Fruit fly (Drosophila melanogaster) whole organism, wandering third instar larva: ENCODE measurements around the gene Tpr2.

Experiments used
- Abd-B ChIP-seq: fragments of >200 bp; optimal IDR thresholded peaks from 2 replicates; lab custom pipeline; 2017; ENCODE audit warnings: missing biosample characterization, missing genetic modification characterization
- CG32264 ChIP-seq: fragments of 200-800 bp; sonication (Bioruptor generic); optimal IDR thresholded peaks from 2 replicates; lab custom pipeline; 2016; ENCODE audit warnings: missing biosample characterization, missing genetic modification characterization
- CG9705 ChIP-seq: fragments of 200-800 bp; sonication (Bioruptor generic); optimal IDR thresholded peaks from 2 replicates; lab custom pipeline; 2018; ENCODE audit warnings: missing biosample characterization, mild to moderate bottlenecking, missing genetic modification characterization
- CrebA ChIP-seq: fragments of 200-800 bp; sonication (Bioruptor generic); optimal IDR thresholded peaks from 2 replicates; lab custom pipeline; 2016; ENCODE audit warnings: missing biosample characterization, mild to moderate bottlenecking, missing genetic modification characterization, borderline replicate concordance
- Dif ChIP-seq: fragments of 200-275, 200-300 bp; sonication (Bioruptor generic); optimal IDR thresholded peaks from 2 replicates; lab custom pipeline; 2018; ENCODE audit warnings: missing biosample characterization, missing genetic modification characterization; ENCODE audit not compliant: partially characterized antibody
- GATAd ChIP-seq: sonication (Bioruptor generic); optimal IDR thresholded peaks from 2 replicates; lab custom pipeline; 2016; ENCODE audit warnings: missing biosample characterization, missing genetic modification characterization
- HLH106 ChIP-seq: fragments of 200-800 bp; optimal IDR thresholded peaks from 3 replicates; lab custom pipeline; 2019; ENCODE audit warnings: missing biosample characterization, mild to moderate bottlenecking, missing genetic modification characterization, moderate library complexity
- Hnf4 ChIP-seq: fragments of 200-800 bp; sonication (Bioruptor generic); optimal IDR thresholded peaks from 2 replicates; lab custom pipeline; 2016; ENCODE audit warnings: missing biosample characterization, mild to moderate bottlenecking, missing genetic modification characterization
- Hr78 ChIP-seq: fragments of >200 bp; optimal IDR thresholded peaks from 2 replicates; lab custom pipeline; 2017; ENCODE audit warnings: missing biosample characterization, missing genetic modification characterization
- Hr83 ChIP-seq: fragments of 200-300 bp; sonication (Bioruptor generic); optimal IDR thresholded peaks from 2 replicates; lab custom pipeline; 2016; ENCODE audit warnings: missing biosample characterization, mild to moderate bottlenecking, missing genetic modification characterization, moderate library complexity; ENCODE audit not compliant: poor library complexity, severe bottlenecking
- Jra ChIP-seq: sonication (Bioruptor generic); optimal IDR thresholded peaks from 2 replicates; lab custom pipeline; 2016; ENCODE audit warnings: missing biosample characterization, missing genetic modification characterization
- Mio ChIP-seq: sonication (Bioruptor generic); optimal IDR thresholded peaks from 2 replicates; lab custom pipeline; 2016; ENCODE audit warnings: missing biosample characterization, missing genetic modification characterization
- N ChIP-seq: fragments of >200 bp; optimal IDR thresholded peaks from 2 replicates; lab custom pipeline; 2018; ENCODE audit warnings: missing biosample characterization, missing external identifiers, missing genetic modification characterization
- OdsH ChIP-seq: fragments of 200-800 bp; sonication (Bioruptor generic); optimal IDR thresholded peaks from 2 replicates; lab custom pipeline; 2016; ENCODE audit warnings: missing biosample characterization, mild to moderate bottlenecking, missing genetic modification characterization
- Rel ChIP-seq, 2 experiments: fragments of 200-800 bp; sonication (Bioruptor generic) in 1 of 2; optimal IDR thresholded peaks; 2 replicates in 1 of 2; 3 replicates in 1 of 2; lab custom pipeline; 2016 to 2019; ENCODE audit warnings: mild to moderate bottlenecking in 2 of 2, missing biosample characterization in 2 of 2, missing genetic modification characterization in 2 of 2, moderate library complexity in 1 of 2
- Sp1 ChIP-seq: fragments of 200-800 bp; sonication (Bioruptor generic); optimal IDR thresholded peaks from 3 replicates; lab custom pipeline; 2019; ENCODE audit warnings: missing biosample characterization, mild to moderate bottlenecking, missing genetic modification characterization, moderate library complexity
- Vsx2 ChIP-seq: fragments of 200-300, 225-300 bp; sonication (Bioruptor generic); optimal IDR thresholded peaks from 2 replicates; lab custom pipeline; 2018; ENCODE audit warnings: missing biosample characterization, missing genetic modification characterization; ENCODE audit not compliant: partially characterized antibody
- br ChIP-seq: fragments of 200-800 bp; sonication (Bioruptor generic); optimal IDR thresholded peaks from 2 replicates; lab custom pipeline; 2016; ENCODE audit warnings: missing biosample characterization, missing genetic modification characterization
- brk ChIP-seq: fragments of 200-800 bp; sonication (Bioruptor generic); optimal IDR thresholded peaks from 2 replicates; lab custom pipeline; 2016; ENCODE audit warnings: missing biosample characterization, mild to moderate bottlenecking, missing genetic modification characterization
- dmrt93B ChIP-seq: fragments of 200-800 bp; sonication (Bioruptor generic); optimal IDR thresholded peaks from 2 replicates; lab custom pipeline; 2018; ENCODE audit warnings: missing biosample characterization, mild to moderate bottlenecking, missing genetic modification characterization
- dsf ChIP-seq: sonication (Bioruptor generic); optimal IDR thresholded peaks from 2 replicates; lab custom pipeline; 2016; ENCODE audit warnings: missing biosample characterization, missing genetic modification characterization, borderline replicate concordance
- ey ChIP-seq: fragments of 200-800 bp; sonication (Bioruptor generic); optimal IDR thresholded peaks from 2 replicates; lab custom pipeline; 2016; ENCODE audit warnings: missing biosample characterization, missing genetic modification characterization
- foxo ChIP-seq, 2 experiments: fragments of 200-800 bp; sonication (Bioruptor generic); optimal IDR thresholded peaks; 2 replicates in 1 of 2; 3 replicates in 1 of 2; lab custom pipeline; 2016 to 2017; ENCODE audit warnings: missing biosample characterization in 2 of 2, missing genetic modification characterization in 2 of 2
- fru ChIP-seq: fragments of 200-800 bp; sonication (Bioruptor generic); optimal IDR thresholded peaks from 3 replicates; lab custom pipeline; 2016; ENCODE audit warnings: missing biosample characterization, mild to moderate bottlenecking, missing genetic modification characterization
- h ChIP-seq: fragments of 200-800 bp; sonication (Bioruptor generic); optimal IDR thresholded peaks from 3 replicates; lab custom pipeline; 2016; ENCODE audit warnings: missing biosample characterization, mild to moderate bottlenecking, missing genetic modification characterization
- jim ChIP-seq: fragments of 175-275, 200-325 bp; sonication (Bioruptor generic); optimal IDR thresholded peaks from 2 replicates; lab custom pipeline; 2016; ENCODE audit warnings: missing biosample characterization, mild to moderate bottlenecking, missing genetic modification characterization
- lola ChIP-seq: fragments of >200 bp; optimal IDR thresholded peaks from 2 replicates; lab custom pipeline; 2017; ENCODE audit warnings: missing biosample characterization, missing genetic modification characterization
- pan ChIP-seq: fragments of >200 bp; optimal IDR thresholded peaks from 2 replicates; lab custom pipeline; 2017
- rgr ChIP-seq: fragments of 200-800 bp; sonication (Bioruptor generic); optimal IDR thresholded peaks from 3 replicates; lab custom pipeline; 2016; ENCODE audit warnings: missing biosample characterization, mild to moderate bottlenecking, missing genetic modification characterization
- sage ChIP-seq: fragments of 200-800 bp; sonication (Bioruptor generic); optimal IDR thresholded peaks from 2 replicates; lab custom pipeline; 2016; ENCODE audit warnings: missing biosample characterization, mild to moderate bottlenecking, missing genetic modification characterization
- sv ChIP-seq: fragments of 200-800 bp; sonication (Bioruptor generic); optimal IDR thresholded peaks from 3 replicates; lab custom pipeline; 2016; ENCODE audit warnings: missing biosample characterization, missing genetic modification characterization
- tai ChIP-seq: sonication (Bioruptor generic); optimal IDR thresholded peaks from 2 replicates; lab custom pipeline; 2016; ENCODE audit warnings: missing biosample characterization, missing genetic modification characterization
- usp ChIP-seq: fragments of >200 bp; optimal IDR thresholded peaks from 2 replicates; lab custom pipeline; 2017; ENCODE audit warnings: missing biosample characterization, missing genetic modification characterization
- woc ChIP-seq: sonication (Bioruptor generic); optimal IDR thresholded peaks from 2 replicates; lab custom pipeline; 2016; ENCODE audit warnings: missing biosample characterization, mild to moderate bottlenecking, missing genetic modification characterization

Gene Tpr2

DNA sequence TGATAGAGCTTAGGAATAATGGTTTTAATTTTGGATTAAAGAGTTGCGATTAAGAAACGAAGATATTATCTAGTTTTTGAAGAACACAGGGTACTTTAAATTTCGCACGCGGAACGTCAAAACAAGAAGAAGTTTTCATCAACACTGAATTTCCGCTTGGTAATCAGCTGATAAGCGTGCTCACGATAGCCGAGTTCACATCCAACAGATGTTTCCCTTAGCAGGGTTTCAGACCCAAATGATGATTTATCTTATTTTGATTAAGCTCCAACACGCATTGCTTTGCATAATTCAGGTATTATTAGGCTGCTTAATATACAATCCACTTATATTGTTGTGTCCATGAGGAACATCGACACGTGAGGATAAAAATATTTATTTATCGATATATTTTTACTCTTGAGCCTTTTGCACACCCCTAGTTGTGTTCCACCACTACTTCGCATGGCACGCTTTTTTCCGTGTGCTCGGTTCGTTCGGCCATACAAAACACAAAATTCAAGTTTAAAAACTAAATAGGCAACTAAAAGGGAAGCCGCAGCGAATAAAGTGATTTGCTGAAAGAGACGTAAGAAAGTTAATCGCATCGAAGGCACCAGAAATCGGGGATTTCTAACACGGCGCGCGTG lies at the start of gene Tpr2:
TSS of gene Tpr2 (plus strand) at position 418 of the 629 bp plus-strand sequence.
- TF ChIP-seq Mio (GFP tag; lab: Kevin White, UChicago) (no peak), br (GFP tag; lab: Kevin White, UChicago) (peak; percentile 54), pan (lab: Kevin White, UChicago) (peak; percentile 33), Jra (GFP tag; lab: Kevin White, UChicago) (peak; percentile 40), Hr78 (GFP tag; lab: Kevin White, UChicago) (no peak), tai (peak; percentile 36), Rel (GFP tag; optimal IDR thresholded peaks at IDR 0.05; lab: Kevin White, UChicago) (no peak), Rel (tag; optimal IDR thresholded peaks at IDR 0.05; lab: Kevin White, UChicago) (peak; percentile 95), Vsx2 (GFP tag; lab: Kevin White, UChicago) (no peak), Hr83 (GFP tag; lab: Kevin White, UChicago) (no peak), brk (GFP tag; lab: Kevin White, UChicago) (peak; percentile 43), CG9705 (no peak), OdsH (GFP tag; lab: Kevin White, UChicago) (peak; percentile 44), CG32264 (GFP tag; lab: Kevin White, UChicago) (no peak), Sp1 (GFP tag; lab: Kevin White, UChicago) (peak; percentile 48), sv (peak; percentile 68), Hnf4 (peak; percentile 61), woc (GFP tag; lab: Kevin White, UChicago) (peak; percentile 46), CrebA (GFP tag; lab: Kevin White, UChicago) (no peak), rgr (peak; percentile 57), Dif (GFP tag; lab: Kevin White, UChicago) (no peak), N (GFP tag; lab: Kevin White, UChicago) (no peak), GATAd (no peak), fru (GFP tag; lab: Kevin White, UChicago) (peak; percentile 47), dsf (GFP tag; lab: Kevin White, UChicago) (no peak), sage (GFP tag; lab: Kevin White, UChicago) (no peak), lola (GFP tag; lab: Kevin White, UChicago) (no peak), h (peak; percentile 84), foxo (GFP tag; optimal IDR thresholded peaks at IDR 0.05; lab: Kevin White, UChicago) (no peak), Abd-B (no peak), jim (GFP tag; lab: Kevin White, UChicago) (no peak), ey (GFP tag; lab: Kevin White, UChicago) (peak; percentile 48), HLH106 (peak; percentile 41)

DNA sequence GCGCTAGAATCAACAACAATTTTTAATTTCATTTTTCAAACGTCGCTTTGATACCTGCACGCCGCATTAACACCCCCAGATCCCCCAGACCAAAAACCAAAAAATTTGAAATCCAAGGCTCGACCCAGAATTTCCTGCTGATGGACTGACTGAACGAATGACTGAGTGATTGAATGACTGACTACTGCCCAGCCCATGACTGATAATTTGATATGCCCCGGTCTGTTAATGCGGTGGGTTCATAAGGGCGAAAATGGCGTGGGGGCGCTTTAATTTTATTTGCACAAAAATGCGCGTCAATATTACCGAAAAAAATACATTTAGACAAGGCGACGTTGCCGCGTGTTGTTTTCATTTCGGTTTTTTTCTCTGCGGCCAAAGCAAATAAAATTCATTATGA lies 48.7 kb upstream of the Tpr2 start:
- no peak for TF ChIP-seq CG32264 (GFP tag; lab: Kevin White, UChicago)
- TF ChIP-seq sage (GFP tag; lab: Kevin White, UChicago) = no peak
- no peak for TF ChIP-seq OdsH (GFP tag; lab: Kevin White, UChicago)
- TF ChIP-seq usp (GFP tag; lab: Kevin White, UChicago) = no peak
- TF ChIP-seq CrebA (GFP tag; lab: Kevin White, UChicago) = no peak
- no peak for TF ChIP-seq sv
- TF ChIP-seq, all 38 proteins: peak for 0

DNA sequence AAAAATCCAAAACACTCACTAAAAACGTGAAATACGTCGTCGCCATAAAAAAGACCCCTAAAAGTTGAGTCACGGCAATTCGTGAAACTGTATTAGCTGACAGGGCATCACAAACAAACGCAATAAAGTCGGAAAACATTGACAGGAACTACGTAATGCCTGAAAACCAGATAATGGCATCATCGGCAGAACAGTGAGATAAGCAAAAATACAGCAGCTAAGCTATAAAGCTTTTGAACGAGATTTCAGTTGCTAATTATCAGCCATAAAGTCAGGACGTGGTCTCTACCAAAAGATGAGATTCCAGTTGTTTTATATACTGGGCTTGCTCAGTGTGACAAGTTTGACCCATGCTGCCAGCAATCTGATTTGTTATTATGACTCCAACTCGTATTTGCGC lies 46.3 kb upstream of the Tpr2 start, which contains the start of gene Idgf1:
TSS of gene Idgf1 (plus strand) at position 245 of the 400 bp plus-strand sequence.
- TF ChIP-seq Rel (GFP tag; optimal IDR thresholded peaks at IDR 0.05; lab: Kevin White, UChicago) (no peak), Rel (tag; optimal IDR thresholded peaks at IDR 0.05; lab: Kevin White, UChicago) (peak; percentile 40), dmrt93B (GFP tag; lab: Kevin White, UChicago) (no peak)
- TF ChIP-seq, all 38 proteins: peak for 1
